Worm (Caenorhabditis elegans): Measurements from ENCODE around the gene rsp-2.

The rsp-2 gene

ce11 chrII:11453025-11453424, 270 bp upstream of the rsp-2 start, which contains the start of gene rsp-1 (continued):
- TF ChIP-seq hlh-4 (tag; optimal IDR thresholded peaks at IDR 0.05) (no peak), lir-3 (tag; optimal IDR thresholded peaks at IDR 0.05; ENCODE audit: poor library complexity) (peak; percentile 68), jun-1 (tag; optimal IDR thresholded peaks at IDR 0.05) (peak; percentile 91), sptf-1 (tag; optimal IDR thresholded peaks at IDR 0.05) (no peak), snu-23 (GFP tag; optimal IDR thresholded peaks at IDR 0.05) (peak; percentile 94), pag-3 (tag; optimal IDR thresholded peaks at IDR 0.05; ENCODE audit: borderline replicate concordance, insufficient read depth) (no peak), dpl-1 (GFP tag; optimal IDR thresholded peaks at IDR 0.05) (peak; percentile 84 to 88 (median 87)), unc-86 (tag; optimal IDR thresholded peaks at IDR 0.05) (peak; percentile 83), efl-1 (optimal IDR thresholded peaks at IDR 0.05) (peak; percentile 88 to 90), efl-1 (GFP tag; optimal IDR thresholded peaks at IDR 0.05 in 1 of 2) (peak; percentile 84 to 98)

DNA sequence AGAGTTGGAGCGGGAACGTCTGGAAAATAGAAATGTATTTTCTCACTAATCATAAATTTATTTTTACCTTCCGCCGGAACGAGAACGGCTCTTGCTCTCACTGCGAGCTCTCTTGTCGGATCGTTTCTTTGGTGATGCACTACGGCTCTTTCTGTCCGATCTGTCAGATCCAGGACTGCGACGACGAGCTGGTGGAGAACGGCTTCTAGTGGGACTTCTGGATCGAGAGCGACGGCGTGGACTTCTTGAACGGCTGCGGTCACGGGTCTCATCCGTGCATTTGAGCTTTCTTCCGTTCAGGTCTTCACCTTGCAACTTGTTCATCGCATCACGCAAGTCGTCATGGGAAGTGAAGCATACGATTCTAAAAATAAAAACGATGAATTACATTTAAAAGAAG, 1.0 kb downstream of the rsp-2 start:
- TF ChIP-seq nhr-237 (tag; optimal IDR thresholded peaks at IDR 0.05) (no peak), elt-2 (tag; optimal IDR thresholded peaks at IDR 0.05) (no peak), elt-3 (tag; optimal IDR thresholded peaks at IDR 0.05) (no peak), ceh-90 (tag; optimal IDR thresholded peaks at IDR 0.05) (no peak)

DNA sequence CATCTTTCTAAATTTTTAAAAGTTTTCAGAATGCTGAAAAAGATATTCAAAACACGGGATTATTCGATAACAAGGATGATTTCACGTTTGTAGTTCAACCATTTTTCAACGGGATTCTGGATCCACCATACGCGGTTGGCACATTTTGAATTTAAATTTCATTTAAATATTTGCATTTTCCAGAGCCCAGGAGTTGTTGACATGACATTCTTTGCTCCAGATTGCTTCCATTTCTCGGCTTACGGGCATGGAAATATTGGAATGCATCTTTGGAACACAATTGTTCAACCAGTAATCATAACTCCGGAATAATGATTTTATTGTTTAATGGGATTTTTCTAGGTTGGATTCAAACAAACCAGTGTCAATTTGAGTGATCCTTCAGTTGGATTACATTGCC, 1.9 kb downstream of the rsp-2 start:
- TF ChIP-seq nhr-11 (tag; optimal IDR thresholded peaks at IDR 0.05) (no peak), efl-1 (optimal IDR thresholded peaks at IDR 0.05) (no peak), efl-1 (GFP tag; optimal IDR thresholded peaks at IDR 0.05 in 1 of 2) (peak in 1 of 2 experiments; percentile 26)

- peak; percentile 57 for TF ChIP-seq elt-2 (tag; optimal IDR thresholded peaks at IDR 0.05)
- TF ChIP-seq dsc-1 (tag; optimal IDR thresholded peaks at IDR 0.05): no peak
Observed at ce11 chrII:11448753-11449152, 4.0 kb downstream of the rsp-2 start, which contains the start of gene W02B12.1. Gene W02B12.1, plus strand, starts transcription at chrII:11449021.

- no peak for TF ChIP-seq sptf-1 (tag; optimal IDR thresholded peaks at IDR 0.05)
- TF ChIP-seq ztf-4 (tag; optimal IDR thresholded peaks at IDR 0.05): no peak
- no peak for TF ChIP-seq unc-30 (tag; optimal IDR thresholded peaks at IDR 0.05)
- no peak for TF ChIP-seq lin-14 (GFP tag; optimal IDR thresholded peaks at IDR 0.05)
- TF ChIP-seq nhr-28 (tag; optimal IDR thresholded peaks at IDR 0.05): no peak
- TF ChIP-seq sup-37 (GFP tag; optimal IDR thresholded peaks at IDR 0.05): no peak
- TF ChIP-seq ceh-90 (tag; optimal IDR thresholded peaks at IDR 0.05): no peak
- no peak for TF ChIP-seq ztf-11 (tag; optimal IDR thresholded peaks at IDR 0.05)
- TF ChIP-seq unc-86 (tag; optimal IDR thresholded peaks at IDR 0.05): no peak
Observed at ce11 chrII:11444973-11445372, 7.8 kb downstream of the rsp-2 start, which contains the start of gene W02B12.13. Gene W02B12.13, plus strand, starts transcription at chrII:11445273.

DNA sequence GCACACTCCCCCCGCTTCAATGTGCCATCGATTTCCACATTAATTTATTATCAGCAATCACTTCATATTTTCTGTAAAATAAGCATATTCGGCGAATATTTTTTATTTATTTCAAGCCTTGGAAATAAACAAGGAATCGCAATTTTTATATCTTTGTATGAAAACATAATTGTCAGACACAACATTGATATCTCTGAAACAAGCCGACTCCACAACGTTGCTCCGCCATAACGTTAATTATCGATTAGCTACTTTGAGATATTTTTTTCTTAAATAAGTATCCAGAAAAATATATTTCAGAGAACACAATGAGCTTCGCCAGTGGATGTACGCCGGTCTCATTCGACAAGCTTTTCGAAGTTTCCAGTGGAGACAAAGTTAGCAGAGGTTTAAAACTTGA, 8.9 kb downstream of the rsp-2 start, which contains the start of gene adbp-1:
adbp-1 (plus strand) TSS at position 301 of the 400 bp plus-strand sequence.
- TF ChIP-seq sox-4 (tag; optimal IDR thresholded peaks at IDR 0.05) (no peak), nhr-84 (tag; optimal IDR thresholded peaks at IDR 0.05) (no peak), C34B4.2 (tag; optimal IDR thresholded peaks at IDR 0.05) (no peak), hlh-4 (tag; optimal IDR thresholded peaks at IDR 0.05) (no peak), ceh-82 (tag; optimal IDR thresholded peaks at IDR 0.05) (no peak), irx-1 (tag; optimal IDR thresholded peaks at IDR 0.05) (no peak), aha-1 (tag; optimal IDR thresholded peaks at IDR 0.05) (no peak), mab-9 (GFP tag; IDR thresholded peaks at IDR 0.05) (no peak), nhr-11 (tag; optimal IDR thresholded peaks at IDR 0.05) (no peak), pax-3 (tag; optimal IDR thresholded peaks at IDR 0.05) (no peak), egl-27 (tag; optimal IDR thresholded peaks at IDR 0.05) (no peak), xbp-1 (tag; optimal IDR thresholded peaks at IDR 0.05) (no peak), lsy-2 (tag; optimal IDR thresholded peaks at IDR 0.05) (no peak), blmp-1 (tag; optimal IDR thresholded peaks at IDR 0.05) (no peak), sup-37 (GFP tag; optimal IDR thresholded peaks at IDR 0.05) (no peak)
